Worm (Caenorhabditis elegans): ENCODE data around the gene T26A5.8.

The T26A5.8 gene

DNA sequence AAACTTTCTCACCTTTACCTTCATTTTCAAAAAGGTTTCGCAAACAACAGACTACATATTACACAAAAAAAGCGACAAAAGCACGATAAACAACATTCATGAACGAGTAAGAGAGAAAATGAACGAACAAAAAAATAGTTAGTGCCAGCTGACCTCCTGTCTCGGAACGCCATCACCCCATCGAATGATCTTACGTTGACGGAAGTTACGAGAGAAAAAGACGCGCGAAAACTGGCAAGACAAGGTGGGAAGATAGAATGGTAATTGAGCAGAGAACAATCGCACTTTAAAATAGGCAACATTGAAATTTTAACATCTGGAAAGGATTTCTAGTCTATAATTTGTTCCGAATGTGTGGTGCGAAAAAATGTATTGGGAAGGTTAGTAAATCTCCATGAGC lies 42.5 kb downstream of the T26A5.8 start:
- TF ChIP-seq mbf-1 (tag; optimal IDR thresholded peaks at IDR 0.05) (no peak), peb-1 (tag; optimal IDR thresholded peaks at IDR 0.05) (no peak), crh-2 (tag; optimal IDR thresholded peaks at IDR 0.05) (peak; percentile 26), unc-55 (GFP tag; optimal IDR thresholded peaks at IDR 0.05) (no peak), ceh-16 (tag; optimal IDR thresholded peaks at IDR 0.05) (no peak), C34F6.9 (tag; optimal IDR thresholded peaks at IDR 0.05) (no peak), lsy-2 (tag; optimal IDR thresholded peaks at IDR 0.05) (no peak), dmd-4 (tag; optimal IDR thresholded peaks at IDR 0.05) (no peak), alr-1 (tag; optimal IDR thresholded peaks at IDR 0.05) (no peak), nhr-25 (tag; optimal IDR thresholded peaks at IDR 0.05) (peak; percentile 18), aly-2 (tag; optimal IDR thresholded peaks at IDR 0.05) (no peak), mab-5 (tag; optimal IDR thresholded peaks at IDR 0.05) (no peak), fos-1 (tag; optimal IDR thresholded peaks at IDR 0.05) (peak; percentile 2), R02D3.7 (tag; optimal IDR thresholded peaks at IDR 0.05) (no peak), sma-9 (GFP tag; optimal IDR thresholded peaks at IDR 0.05) (peak; percentile 3), sma-9 (tag; optimal IDR thresholded peaks at IDR 0.05) (no peak), nhr-129 (tag; optimal IDR thresholded peaks at IDR 0.05) (peak; percentile 11), mdl-1 (tag; optimal IDR thresholded peaks at IDR 0.05) (peak in 1 of 2 experiments; percentile 20)

DNA sequence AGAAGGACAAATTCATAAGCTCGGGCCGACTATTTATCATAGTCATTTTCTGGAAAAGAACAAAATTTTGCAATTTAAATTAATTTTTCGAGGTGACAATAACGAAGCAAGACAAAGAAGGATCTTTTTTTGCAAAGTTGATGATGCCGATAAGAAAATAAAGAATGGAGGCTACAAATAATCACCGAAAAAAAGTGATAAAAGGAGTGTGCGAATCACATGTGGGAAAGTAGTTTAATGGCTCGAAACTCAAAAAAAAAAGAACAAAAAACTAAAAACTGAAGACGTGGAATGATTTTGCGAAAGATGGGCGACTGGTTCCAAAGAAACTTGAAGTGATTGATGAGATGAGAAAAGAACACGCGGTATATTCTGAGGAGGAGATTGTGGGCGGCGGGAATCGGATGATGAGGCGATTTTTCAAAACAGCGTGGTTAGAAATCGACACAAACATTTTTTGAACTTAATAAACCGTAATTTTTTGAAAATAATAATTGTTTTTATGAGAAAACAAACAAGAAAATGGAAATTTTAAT lies 43.2 kb downstream of the T26A5.8 start, which contains the start of gene atgl-1:
atgl-1 (minus strand) TSS at position 51 of the 536 bp plus-strand sequence.
- peak; percentile 48 for TF ChIP-seq ama-1 (optimal IDR thresholded peaks at IDR 0.05)
- peak; percentile 24 for TF ChIP-seq nhr-25 (tag; optimal IDR thresholded peaks at IDR 0.05)
- TF ChIP-seq lin-13 (GFP tag; optimal IDR thresholded peaks at IDR 0.05), result no peak
- peak; percentile 17 for TF ChIP-seq fos-1 (tag; optimal IDR thresholded peaks at IDR 0.05)
- TF ChIP-seq crh-2 (tag; optimal IDR thresholded peaks at IDR 0.05), result peak; percentile 4
- peak in 1 of 2 experiments; percentile 19 for TF ChIP-seq mdl-1 (tag; optimal IDR thresholded peaks at IDR 0.05)
- peak; percentile 11 for TF ChIP-seq nhr-21 (tag; optimal IDR thresholded peaks at IDR 0.05)
- no peak for TF ChIP-seq C34F6.9 (tag; optimal IDR thresholded peaks at IDR 0.05)

DNA sequence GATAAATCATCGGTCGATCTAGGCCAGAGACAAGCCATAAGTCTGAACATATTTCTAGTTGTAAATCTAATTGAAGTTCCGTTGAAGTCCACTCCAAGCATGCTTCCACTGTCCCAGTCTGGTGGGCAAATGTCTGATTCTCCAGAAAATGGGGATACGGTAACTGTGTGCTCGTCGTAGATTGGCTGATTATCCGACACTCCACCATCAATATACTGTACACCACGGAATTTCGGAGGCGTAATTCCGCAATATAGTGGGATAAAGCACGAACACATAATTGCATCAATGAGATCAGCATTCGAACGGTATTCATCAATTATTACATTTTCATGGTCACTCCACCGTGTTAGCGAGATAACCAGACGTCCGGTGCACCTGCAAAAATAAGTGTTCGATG lies 44.4 kb downstream of the T26A5.8 start:
- no peak for TF ChIP-seq nhr-11 (tag; optimal IDR thresholded peaks at IDR 0.05)
- no peak for TF ChIP-seq lsy-2 (tag; optimal IDR thresholded peaks at IDR 0.05)
- no peak for TF ChIP-seq crh-2 (tag; optimal IDR thresholded peaks at IDR 0.05)
- TF ChIP-seq fos-1 (tag; optimal IDR thresholded peaks at IDR 0.05), result no peak
- no peak for TF ChIP-seq nhr-77 (tag; optimal IDR thresholded peaks at IDR 0.05)
- TF ChIP-seq unc-62 (GFP tag; optimal IDR thresholded peaks at IDR 0.05), result no peak
- no peak for TF ChIP-seq dmd-4 (tag; optimal IDR thresholded peaks at IDR 0.05)
- no peak for TF ChIP-seq ztf-11 (tag; optimal IDR thresholded peaks at IDR 0.05)
- TF ChIP-seq ztf-1 (GFP tag; conservative IDR thresholded peaks at IDR 0.05), result no peak
- TF ChIP-seq elt-3 (tag; optimal IDR thresholded peaks at IDR 0.05), result no peak
- no peak for TF ChIP-seq nhr-10 (tag; optimal IDR thresholded peaks at IDR 0.05)

ce11 chrIII:6415306-6415973 lies 47.2 kb downstream of the T26A5.8 start, which contains the start of gene nas-4:
nas-4 (minus strand) TSS chrIII:6415656.
- TF ChIP-seq sma-3 (GFP tag; optimal IDR thresholded peaks at IDR 0.05) (peak; percentile 46), ama-1 (optimal IDR thresholded peaks at IDR 0.05) (peak; percentile 69), ztf-4 (tag; optimal IDR thresholded peaks at IDR 0.05) (peak; percentile 69), lin-39 (tag; optimal IDR thresholded peaks at IDR 0.05) (no peak), nhr-6 (tag; optimal IDR thresholded peaks at IDR 0.05) (peak; percentile 14), ZK546.5 (tag; optimal IDR thresholded peaks at IDR 0.05) (no peak), zag-1 (tag; optimal IDR thresholded peaks at IDR 0.05) (no peak), F13H6.1 (tag; optimal IDR thresholded peaks at IDR 0.05) (no peak), lin-13 (GFP tag; optimal IDR thresholded peaks at IDR 0.05) (peak; percentile 42), unc-55 (GFP tag; optimal IDR thresholded peaks at IDR 0.05) (peak; percentile 7), blmp-1 (tag; optimal IDR thresholded peaks at IDR 0.05; ENCODE audit: insufficient read depth) (peak; percentile 3), nhr-25 (tag; optimal IDR thresholded peaks at IDR 0.05) (peak; percentile 27), nhr-21 (tag; optimal IDR thresholded peaks at IDR 0.05) (peak; percentile 17), aly-2 (tag; optimal IDR thresholded peaks at IDR 0.05) (no peak), ceh-82 (tag; optimal IDR thresholded peaks at IDR 0.05) (no peak), Y55F3AM.14 (GFP tag; optimal IDR thresholded peaks at IDR 0.05) (peak; percentile 35), dmd-4 (tag; optimal IDR thresholded peaks at IDR 0.05) (no peak), crh-2 (tag; optimal IDR thresholded peaks at IDR 0.05) (peak; percentile 36), lsy-2 (tag; optimal IDR thresholded peaks at IDR 0.05) (peak in 1 of 2 experiments; percentile 9)
